Fruit fly (Drosophila melanogaster) whole organism, prepupa: ENCODE data around the gene Fie.

Experiments
- CG10631 ChIP-seq: fragments of 200-800 bp; sonication (Bioruptor generic); optimal IDR thresholded peaks from 2 replicates; lab custom pipeline; 2016; ENCODE audit warnings: missing biosample characterization, missing genetic modification characterization
- CG10669 ChIP-seq: fragments of 200-800 bp; sonication (Bioruptor generic); optimal IDR thresholded peaks from 3 replicates; lab custom pipeline; 2018; ENCODE audit warnings: missing biosample characterization, mild to moderate bottlenecking, missing genetic modification characterization, moderate library complexity
- CG11294 ChIP-seq: fragments of 200-800 bp; sonication (Bioruptor generic); IDR thresholded peaks from 2 replicates; pipeline ENCODE4 v1.3.6; 2022; ENCODE audit warnings: missing biosample characterization, missing genetic modification characterization
- CG11762 ChIP-seq: fragments of 200-800 bp; sonication (Bioruptor generic); optimal IDR thresholded peaks from 3 replicates; lab custom pipeline; 2016; ENCODE audit warnings: missing biosample characterization, missing genetic modification characterization; ENCODE audit not compliant: insufficient read depth
- CG15336 ChIP-seq: fragments of 200-800 bp; sonication (Bioruptor generic); IDR thresholded peaks from 2 replicates; pipeline ENCODE4 v1.3.6; 2022; ENCODE audit warnings: missing biosample characterization, missing genetic modification characterization
- CG3032 ChIP-seq: fragments of 200-800 bp; optimal IDR thresholded peaks from 2 replicates; lab custom pipeline; 2019; ENCODE audit warnings: missing biosample characterization, mild to moderate bottlenecking, missing genetic modification characterization, moderate library complexity
- CG31627 ChIP-seq: fragments of 200-800 bp; sonication (Bioruptor generic); optimal IDR thresholded peaks from 3 replicates; lab custom pipeline; 2016; ENCODE audit warnings: missing biosample characterization, missing genetic modification characterization
- CG32006 ChIP-seq: fragments of 200-800 bp; sonication (Bioruptor generic); optimal IDR thresholded peaks from 3 replicates; lab custom pipeline; 2017; ENCODE audit warnings: missing biosample characterization, mild to moderate bottlenecking, missing genetic modification characterization
- CG3919 ChIP-seq: fragments of 200-800 bp; sonication (Bioruptor generic); optimal IDR thresholded peaks from 3 replicates; lab custom pipeline; 2016; ENCODE audit warnings: missing biosample characterization, missing genetic modification characterization
- CG4318 ChIP-seq: fragments of 200-800 bp; sonication (Bioruptor generic); optimal IDR thresholded peaks from 3 replicates; lab custom pipeline; 2017; ENCODE audit warnings: missing biosample characterization, mild to moderate bottlenecking, missing genetic modification characterization
- CG6163 ChIP-seq: fragments of 200-800 bp; sonication (Bioruptor generic); IDR thresholded peaks from 3 replicates; pipeline ENCODE4 v1.3.6; 2022; ENCODE audit warnings: missing biosample characterization, missing genetic modification characterization
- CG6276 ChIP-seq: fragments of 200-800 bp; sonication (Bioruptor generic); optimal IDR thresholded peaks from 2 replicates; lab custom pipeline; 2017; ENCODE audit warnings: missing biosample characterization, mild to moderate bottlenecking, missing genetic modification characterization
- CG6792 ChIP-seq: fragments of 200-800 bp; sonication (Bioruptor generic); optimal IDR thresholded peaks from 3 replicates; lab custom pipeline; 2016; ENCODE audit warnings: missing biosample characterization, missing genetic modification characterization
- CG6808 ChIP-seq: fragments of 200-800 bp; sonication (Bioruptor generic); optimal IDR thresholded peaks from 3 replicates; lab custom pipeline; 2017; ENCODE audit warnings: missing biosample characterization, missing genetic modification characterization, mild to moderate bottlenecking, moderate library complexity, missing genetic modification reagents
- CG8319 ChIP-seq: fragments of 200-800 bp; sonication (Bioruptor generic); optimal IDR thresholded peaks from 3 replicates; lab custom pipeline; 2016; ENCODE audit warnings: missing biosample characterization, missing genetic modification characterization
- CG8632 ChIP-seq: fragments of 200-800 bp; sonication (Bioruptor generic); optimal IDR thresholded peaks from 3 replicates; lab custom pipeline; 2016; ENCODE audit warnings: missing biosample characterization, missing genetic modification characterization
- CG9139 ChIP-seq: fragments of 200-800 bp; sonication (Bioruptor generic); optimal IDR thresholded peaks from 3 replicates; lab custom pipeline; 2017; ENCODE audit warnings: missing biosample characterization, mild to moderate bottlenecking, missing genetic modification characterization
- Eip75B ChIP-seq: fragments of 200-800 bp; sonication (Bioruptor generic); optimal IDR thresholded peaks from 3 replicates; lab custom pipeline; 2016; ENCODE audit warnings: missing biosample characterization, missing genetic modification characterization
- Eip78C ChIP-seq: fragments of 200-800 bp; sonication (Bioruptor generic); peaks from one replicate; lab custom pipeline; 2016; ENCODE audit warnings: missing biosample characterization, missing genetic modification characterization
- Ets96B ChIP-seq: fragments of 200-800 bp; optimal IDR thresholded peaks from 2 replicates; lab custom pipeline; 2019; ENCODE audit warnings: missing biosample characterization, mild to moderate bottlenecking, missing genetic modification characterization, moderate library complexity
- Lpt ChIP-seq: fragments of 200-800 bp; sonication (Bioruptor generic); optimal IDR thresholded peaks from 3 replicates; lab custom pipeline; 2016; ENCODE audit warnings: missing biosample characterization, missing genetic modification characterization
- Met ChIP-seq: fragments of 200-800 bp; sonication (Bioruptor generic); optimal IDR thresholded peaks from 3 replicates; lab custom pipeline; 2016; ENCODE audit warnings: missing biosample characterization, missing genetic modification characterization
- Sox14 ChIP-seq: fragments of 200-800 bp; sonication (Bioruptor generic); optimal IDR thresholded peaks from 3 replicates; lab custom pipeline; 2016; ENCODE audit warnings: missing biosample characterization, missing genetic modification characterization
- Sox15 ChIP-seq: fragments of 200-800 bp; sonication (Bioruptor generic); optimal IDR thresholded peaks from 3 replicates; lab custom pipeline; 2016; ENCODE audit warnings: missing biosample characterization, missing genetic modification characterization
- achi ChIP-seq: fragments of 200-800 bp; sonication (Bioruptor generic); optimal IDR thresholded peaks from 3 replicates; lab custom pipeline; 2016; ENCODE audit warnings: missing biosample characterization, missing genetic modification characterization
- dac ChIP-seq: fragments of 200-800 bp; sonication (Bioruptor generic); optimal IDR thresholded peaks from 2 replicates; lab custom pipeline; 2017; ENCODE audit warnings: missing biosample characterization, mild to moderate bottlenecking, missing genetic modification characterization
- dsx ChIP-seq: fragments of 200-800 bp; optimal IDR thresholded peaks from 3 replicates; lab custom pipeline; 2019; ENCODE audit warnings: missing biosample characterization, mild to moderate bottlenecking, missing genetic modification characterization, moderate library complexity; ENCODE audit not compliant: poor library complexity, severe bottlenecking
- esn ChIP-seq: fragments of 200-800 bp; sonication (Bioruptor generic); optimal IDR thresholded peaks from 2 replicates; lab custom pipeline; 2016; ENCODE audit warnings: missing biosample characterization, mild to moderate bottlenecking, missing genetic modification characterization, moderate library complexity
- fkh ChIP-seq: fragments of 200-800 bp; sonication (Bioruptor generic); optimal IDR thresholded peaks from 3 replicates; lab custom pipeline; 2017; ENCODE audit warnings: missing biosample characterization, mild to moderate bottlenecking, missing genetic modification characterization, moderate library complexity
- net ChIP-seq: fragments of 200-800 bp; sonication (Bioruptor generic); optimal IDR thresholded peaks from 3 replicates; lab custom pipeline; 2016; ENCODE audit warnings: missing biosample characterization, missing genetic modification characterization
- pdm3 ChIP-seq: fragments of 200-800 bp; sonication (Bioruptor generic); optimal IDR thresholded peaks from 3 replicates; lab custom pipeline; 2016; ENCODE audit warnings: missing biosample characterization, missing genetic modification characterization
- ss ChIP-seq, 2 experiments: fragments of 200-800 bp; sonication (Bioruptor generic); optimal IDR thresholded peaks; 2 replicates in 1 of 2; 3 replicates in 1 of 2; lab custom pipeline; 2017 to 2018; ENCODE audit warnings: mild to moderate bottlenecking in 2 of 2, missing biosample characterization in 2 of 2, missing genetic modification characterization in 2 of 2, moderate library complexity in 1 of 2
- svp ChIP-seq: fragments of 200-800 bp; sonication (Bioruptor generic); peaks from one replicate; lab custom pipeline; 2016; ENCODE audit warnings: missing biosample characterization, missing genetic modification characterization
- topi ChIP-seq: fragments of 200-800 bp; sonication (Bioruptor generic); optimal IDR thresholded peaks from 3 replicates; lab custom pipeline; 2016; ENCODE audit warnings: missing biosample characterization, missing genetic modification characterization
- vri ChIP-seq: fragments of 200-800 bp; sonication (Bioruptor generic); optimal IDR thresholded peaks from 3 replicates; lab custom pipeline; 2016; ENCODE audit warnings: missing biosample characterization, mild to moderate bottlenecking, missing genetic modification characterization

The Fie gene

DNA sequence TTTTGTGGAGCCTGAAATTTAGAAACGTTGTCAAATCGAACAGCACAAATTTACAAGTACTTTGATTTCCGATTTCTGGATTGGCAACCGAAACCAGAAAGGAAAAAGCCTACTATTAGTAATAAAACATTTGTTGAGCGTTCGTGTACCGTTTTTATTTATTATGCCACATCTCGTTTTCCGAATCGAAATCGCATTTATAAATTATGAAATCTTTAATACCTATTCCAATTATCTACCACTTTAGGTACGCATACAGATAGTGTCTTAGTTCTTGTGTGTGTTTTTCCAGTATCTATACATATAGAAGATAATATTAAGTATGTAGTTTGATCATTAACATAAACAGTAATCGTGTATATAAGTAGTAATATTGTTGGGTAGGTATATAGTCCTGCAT, 17.5 kb downstream of the Fie start, which contains the start of gene mge:
mge (minus strand) TSS at position 101 of the 400 bp plus-strand sequence.
- TF ChIP-seq topi (GFP tag; lab: Kevin White, UChicago) (no peak), Eip75B (no peak), CG8319 (GFP tag; lab: Kevin White, UChicago) (no peak), ss (GFP tag; optimal IDR thresholded peaks at IDR 0.05; lab: Kevin White, UChicago) (no peak), CG6163 (GFP tag; lab: Robert Waterston, UW) (no peak), CG15336 (no peak), dsx (GFP tag; lab: Kevin White, UChicago) (no peak), CG11762 (GFP tag; lab: Kevin White, UChicago) (no peak), fkh (GFP tag; lab: Kevin White, UChicago) (no peak), CG6276 (GFP tag; lab: Kevin White, UChicago) (no peak), net (no peak), pdm3 (GFP tag; lab: Kevin White, UChicago) (no peak), Eip78C (GFP tag; lab: Kevin White, UChicago) (no peak), CG11294 (GFP tag; lab: Robert Waterston, UW) (no peak), achi (GFP tag; lab: Kevin White, UChicago) (no peak), CG4318 (no peak), CG6792 (no peak), CG32006 (GFP tag; lab: Kevin White, UChicago) (no peak), Met (no peak)

DNA sequence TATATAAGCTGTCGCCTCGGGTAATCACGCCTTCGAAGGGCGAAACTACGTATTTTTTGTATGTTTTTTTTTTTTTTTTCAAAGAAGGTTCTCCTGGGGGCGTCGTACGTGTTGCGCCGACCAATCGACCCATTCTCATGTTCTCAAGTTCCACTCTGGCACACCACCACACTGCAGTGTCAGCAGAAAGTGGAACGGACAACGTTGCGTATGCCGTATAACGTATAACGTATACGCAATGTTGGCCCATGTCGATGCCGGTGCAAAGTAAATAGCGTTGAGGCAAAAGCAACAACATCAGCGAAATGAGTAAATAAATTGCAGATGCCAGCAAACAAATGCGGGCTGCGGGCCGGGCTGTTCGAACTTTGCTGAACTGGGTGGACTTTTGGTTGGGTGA, 19.8 kb downstream of the Fie start:
- TF ChIP-seq esn (GFP tag; lab: Kevin White, UChicago) (no peak), Sox15 (GFP tag; lab: Kevin White, UChicago) (no peak), Sox14 (GFP tag; lab: Kevin White, UChicago) (no peak), CG9139 (GFP tag; lab: Kevin White, UChicago) (no peak), CG3919 (no peak)

- TF ChIP-seq vri (GFP tag; lab: Kevin White, UChicago): peak; percentile 74
- no peak for TF ChIP-seq CG31627 (GFP tag; lab: Kevin White, UChicago)
Measured at dm6 chr3L:3923631-3924274, 31.4 kb downstream of the Fie start.

DNA sequence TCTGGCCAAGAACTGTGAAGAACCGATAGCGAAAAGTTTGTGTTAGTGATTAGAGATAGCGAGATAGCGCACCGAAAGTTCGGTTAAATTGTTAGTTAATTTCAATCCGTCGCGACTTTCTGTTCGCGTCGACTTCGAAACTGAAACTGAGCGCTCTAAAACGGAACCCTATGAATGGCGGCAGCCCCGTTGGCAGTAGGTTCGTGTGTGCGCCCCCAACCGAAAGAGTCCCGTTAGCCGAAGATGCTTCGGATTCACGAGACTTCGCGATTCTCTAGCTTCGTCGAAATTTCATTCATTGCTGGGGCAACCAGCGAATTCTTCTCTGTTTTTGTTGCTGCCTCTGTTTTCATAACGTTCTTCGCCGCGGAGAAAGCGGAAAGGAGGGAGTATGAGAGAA, 33.1 kb downstream of the Fie start:
- TF ChIP-seq svp (GFP tag; lab: Kevin White, UChicago) (no peak), vri (GFP tag; lab: Kevin White, UChicago) (peak; percentile 69)

- no peak for TF ChIP-seq CG6163 (GFP tag; lab: Robert Waterston, UW)
- peak; percentile 96 for TF ChIP-seq vri (GFP tag; lab: Kevin White, UChicago)
- peak; percentile 30 for TF ChIP-seq Eip78C (GFP tag; lab: Kevin White, UChicago)
- no peak for TF ChIP-seq Ets96B (tag; lab: Kevin White, UChicago)
Measured at dm6 chr3L:3926191-3926765, 33.9 kb downstream of the Fie start.

dm6 chr3L:3927462-3927861, 35.1 kb downstream of the Fie start:
- TF ChIP-seq CG10631 (GFP tag; lab: Kevin White, UChicago): no peak
- TF ChIP-seq Eip75B: no peak
- no peak for TF ChIP-seq vri (GFP tag; lab: Kevin White, UChicago)
- TF ChIP-seq ss (GFP tag; optimal IDR thresholded peaks at IDR 0.05; lab: Kevin White, UChicago): no peak
- TF ChIP-seq Lpt (GFP tag; lab: Kevin White, UChicago): no peak
- no peak for TF ChIP-seq Sox15 (GFP tag; lab: Kevin White, UChicago)
- no peak for TF ChIP-seq CG3032 (tag; lab: Kevin White, UChicago)
- TF ChIP-seq fkh (GFP tag; lab: Kevin White, UChicago): no peak
- TF ChIP-seq CG8632 (GFP tag; lab: Kevin White, UChicago): no peak
- no peak for TF ChIP-seq CG6808 (GFP tag; lab: Kevin White, UChicago)
- TF ChIP-seq dac (GFP tag; lab: Kevin White, UChicago): no peak
- no peak for TF ChIP-seq CG6792
- TF ChIP-seq CG4318: no peak
- no peak for TF ChIP-seq CG10669
- TF ChIP-seq CG11762 (GFP tag; lab: Kevin White, UChicago): no peak
- no peak for TF ChIP-seq CG32006 (GFP tag; lab: Kevin White, UChicago)
